Worm (Caenorhabditis elegans): ENCODE measurements around the gene scav-2.

ce11 chrIII:13604834-13605233 is 49.7 kb upstream of the scav-2 start:
- TF ChIP-seq aptf-3 (GFP tag; IDR thresholded peaks at IDR 0.05): no peak
- no peak for TF ChIP-seq B0261.1 (tag; optimal IDR thresholded peaks at IDR 0.05)
- TF ChIP-seq C17E4.6 (GFP tag; IDR thresholded peaks at IDR 0.05): no peak
- TF ChIP-seq B0019.2 (GFP tag; conservative IDR thresholded peaks at IDR 0.05): no peak
- no peak for TF ChIP-seq nhr-179 (tag; optimal IDR thresholded peaks at IDR 0.05)
- TF ChIP-seq T26A5.8 (tag; optimal IDR thresholded peaks at IDR 0.05): no peak
- no peak for TF ChIP-seq lin-35 (GFP tag; optimal IDR thresholded peaks at IDR 0.05)
- TF ChIP-seq hrde-1 (tag; optimal IDR thresholded peaks at IDR 0.05; ENCODE audit: borderline replicate concordance): no peak
- no peak for TF ChIP-seq ama-1 (optimal IDR thresholded peaks at IDR 0.05)
- TF ChIP-seq ama-1 (GFP tag; optimal IDR thresholded peaks at IDR 0.05): no peak
- no peak for TF ChIP-seq tbx-9 (tag; optimal IDR thresholded peaks at IDR 0.05; ENCODE audit: borderline replicate concordance)

Measured in whole organism, young adult.